Worm (Caenorhabditis elegans) whole organism, L2 larva: ENCODE measurements around the gene shw-3.

Experiments
- ama-1 ChIP-seq: fragments of 150-350 bp; optimal IDR thresholded peaks from 2 replicates; lab custom pipeline; 2018; ENCODE audit warnings: inconsistent platforms
- blmp-1 ChIP-seq: sonication (generic microtip); optimal IDR thresholded peaks from 2 replicates; lab custom pipeline; 2017; ENCODE audit warnings: missing genetic modification characterization, mild to moderate bottlenecking, missing compliant biosample characterization, antibody characterized with exemption, moderate library complexity; ENCODE audit not compliant: insufficient read depth
- nhr-11 ChIP-seq: fragments of 150-350 bp; optimal IDR thresholded peaks from 2 replicates; lab custom pipeline; 2014; ENCODE audit warnings: missing biosample characterization, missing genetic modification characterization
- nhr-129 ChIP-seq: fragments of 150-350 bp; optimal IDR thresholded peaks from 2 replicates; lab custom pipeline; 2014; ENCODE audit warnings: missing biosample characterization, missing genetic modification characterization
- nhr-237 ChIP-seq: fragments of 150-350 bp; optimal IDR thresholded peaks from 2 replicates; lab custom pipeline; 2014; ENCODE audit warnings: missing biosample characterization, missing genetic modification characterization
- nhr-25 ChIP-seq: fragments of 150-350 bp; sonication (generic microtip); optimal IDR thresholded peaks from 3 replicates; lab custom pipeline; 2014; ENCODE audit warnings: missing biosample characterization, missing genetic modification characterization
- nhr-77 ChIP-seq: fragments of 150-350 bp; optimal IDR thresholded peaks from 2 replicates; lab custom pipeline; 2014; ENCODE audit warnings: missing biosample characterization, missing genetic modification characterization
- snpc-4 ChIP-seq: fragments of 150-350 bp; optimal IDR thresholded peaks from 2 replicates; lab custom pipeline; 2014; ENCODE audit warnings: missing biosample characterization, missing genetic modification characterization
- unc-62 ChIP-seq: fragments of 150-350 bp; optimal IDR thresholded peaks from 2 replicates; lab custom pipeline; 2014; ENCODE audit warnings: missing biosample characterization, missing genetic modification reagents, missing genetic modification characterization
- ztf-11 ChIP-seq: sonication (generic microtip); optimal IDR thresholded peaks from 2 replicates; lab custom pipeline; 2017; ENCODE audit warnings: missing biosample characterization, missing genetic modification characterization

DNA sequence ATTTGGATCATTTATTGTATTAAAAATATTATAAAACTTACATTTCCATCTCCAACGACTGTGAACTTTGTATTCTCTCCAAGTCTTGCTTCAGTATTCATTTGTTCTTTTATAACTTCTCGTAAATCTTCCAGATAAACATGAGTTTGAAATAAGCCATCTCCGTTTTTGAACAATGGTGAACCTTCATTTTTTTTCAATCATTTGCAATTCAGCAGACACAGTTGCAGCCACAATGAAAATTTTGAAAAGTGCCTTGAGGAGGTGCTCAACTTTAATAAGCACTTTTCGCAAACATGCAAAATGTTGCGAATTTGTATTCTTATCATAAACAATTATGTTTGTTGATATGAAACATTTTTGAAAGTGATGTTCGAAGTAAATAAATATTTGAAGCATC is 42.7 kb downstream of the shw-3 start, which contains the start of gene T16G1.3:
- TF ChIP-seq unc-62 (GFP tag; lab: Kevin White, UChicago), result no peak
- no peak for TF ChIP-seq ztf-11 (tag; lab: Kevin White, UChicago)
- TF ChIP-seq nhr-237 (tag; lab: Kevin White, UChicago), result no peak
- no peak for TF ChIP-seq blmp-1 (tag; lab: Kevin White, UChicago)
- no peak for TF ChIP-seq nhr-11 (tag; lab: Kevin White, UChicago)
- no peak for TF ChIP-seq nhr-25
- no peak for TF ChIP-seq snpc-4 (tag; lab: Kevin White, UChicago)
- TF ChIP-seq nhr-129 (tag; lab: Kevin White, UChicago), result no peak
- no peak for TF ChIP-seq ama-1
- TF ChIP-seq nhr-77 (tag; lab: Kevin White, UChicago), result no peak
